Worm (Caenorhabditis elegans) whole organism, L1 larva: ENCODE data around the gene nhr-31.

Experiments used
- C16A3.4 ChIP-seq: fragments of 150-350 bp; optimal IDR thresholded peaks from 2 replicates; lab custom pipeline; 2014; ENCODE audit warnings: missing biosample characterization, missing genetic modification characterization
- aly-2 ChIP-seq: fragments of 150-350 bp; optimal IDR thresholded peaks from 2 replicates; lab custom pipeline; 2014; ENCODE audit warnings: missing biosample characterization, missing genetic modification characterization
- blmp-1 ChIP-seq: fragments of 150-350 bp; optimal IDR thresholded peaks from 2 replicates; lab custom pipeline; 2014; ENCODE audit warnings: missing biosample characterization, missing genetic modification characterization
- ceh-63 ChIP-seq: fragments of 200-800 bp; sonication (Bioruptor generic); optimal IDR thresholded peaks from 2 replicates; lab custom pipeline; 2018; ENCODE audit warnings: mild to moderate bottlenecking, missing genetic modification characterization, missing compliant biosample characterization
- ceh-82 ChIP-seq, 3 experiments: fragments of 150-350 bp in 1 of 3; sonication (generic microtip) in 2 of 3; optimal IDR thresholded peaks; 2 replicates each; lab custom pipeline; 2014 to 2017; ENCODE audit warnings: missing biosample characterization in 3 of 3, missing genetic modification characterization in 3 of 3
- ces-1 ChIP-seq: fragments of 150-350 bp; optimal IDR thresholded peaks from 2 replicates; lab custom pipeline; 2014; ENCODE audit warnings: missing biosample characterization, missing genetic modification reagents, missing genetic modification characterization
- elt-2 ChIP-seq: sonication (generic microtip); optimal IDR thresholded peaks from 2 replicates; lab custom pipeline; 2016; ENCODE audit warnings: missing genetic modification characterization, mild to moderate bottlenecking, inconsistent platforms, missing compliant biosample characterization, missing genetic modification reagents
- elt-3 ChIP-seq, 6 experiments: fragments of 150-350 bp in 1 of 6; sonication (generic microtip); optimal IDR thresholded peaks; 2 replicates each; lab custom pipeline; 2017 to 2018; ENCODE audit warnings: missing biosample characterization in 6 of 6, missing genetic modification characterization in 6 of 6, inconsistent platforms in 1 of 6
- fkh-10 ChIP-seq: sonication (generic microtip); optimal IDR thresholded peaks from 2 replicates; lab custom pipeline; 2017; ENCODE audit warnings: missing biosample characterization, missing genetic modification reagents, missing genetic modification characterization
- fkh-4 ChIP-seq: sonication (generic microtip); optimal IDR thresholded peaks from 2 replicates; lab custom pipeline; 2016; ENCODE audit warnings: missing compliant biosample characterization, missing genetic modification characterization, borderline replicate concordance
- fkh-8 ChIP-seq: sonication (generic microtip); optimal IDR thresholded peaks from 2 replicates; lab custom pipeline; 2016; ENCODE audit warnings: mild to moderate bottlenecking, missing genetic modification characterization, missing compliant biosample characterization
- fos-1 ChIP-seq: fragments of 150-350 bp; optimal IDR thresholded peaks from 2 replicates; lab custom pipeline; 2014; ENCODE audit warnings: missing biosample characterization, missing genetic modification characterization
- jun-1 ChIP-seq: fragments of 150-350 bp; optimal IDR thresholded peaks from 2 replicates; lab custom pipeline; 2014; ENCODE audit warnings: missing biosample characterization, missing genetic modification reagents, missing genetic modification characterization
- lin-14 ChIP-seq: fragments of 200-800 bp; sonication (Bioruptor generic); optimal IDR thresholded peaks from 2 replicates; lab custom pipeline; 2018; ENCODE audit warnings: mild to moderate bottlenecking, missing genetic modification characterization, moderate library complexity, missing compliant biosample characterization
- lin-35 ChIP-seq, 2 experiments: fragments of 150-350 bp; optimal IDR thresholded peaks; 2 replicates each; lab custom pipeline; 2014; ENCODE audit warnings: missing biosample characterization in 2 of 2, missing genetic modification characterization in 2 of 2, missing genetic modification reagents in 2 of 2
- lin-39 ChIP-seq: fragments of 150-350 bp; optimal IDR thresholded peaks from 2 replicates; lab custom pipeline; 2014; ENCODE audit warnings: missing biosample characterization, missing genetic modification reagents, missing genetic modification characterization
- lsy-2 ChIP-seq, 2 experiments: fragments of 150-350 bp; optimal IDR thresholded peaks; 2 replicates each; lab custom pipeline; 2014; ENCODE audit warnings: missing biosample characterization in 2 of 2, missing genetic modification characterization in 2 of 2
- mdl-1 ChIP-seq, 2 experiments: fragments of 150-350 bp; optimal IDR thresholded peaks; 2 replicates each; lab custom pipeline; 2014 to 2017; ENCODE audit warnings: missing biosample characterization in 2 of 2, missing genetic modification characterization in 2 of 2, inconsistent platforms in 1 of 2
- mef-2 ChIP-seq: fragments of 150-350 bp; optimal IDR thresholded peaks from 2 replicates; lab custom pipeline; 2014; ENCODE audit warnings: missing biosample characterization, missing genetic modification characterization
- mep-1 ChIP-seq: fragments of 150-350 bp; optimal IDR thresholded peaks from 2 replicates; lab custom pipeline; 2014; ENCODE audit warnings: missing biosample characterization, missing genetic modification characterization
- nhr-19 ChIP-seq: fragments of 200-800 bp; sonication (Bioruptor generic); conservative IDR thresholded peaks from 2 replicates; pipeline ENCODE4 v1.3.6; 2022; ENCODE audit warnings: missing genetic modification characterization, missing compliant biosample characterization
- nhr-20 ChIP-seq: sonication (generic microtip); optimal IDR thresholded peaks from 2 replicates; lab custom pipeline; 2016; ENCODE audit warnings: mild to moderate bottlenecking, missing genetic modification characterization, missing compliant biosample characterization
- nhr-47 ChIP-seq: sonication (generic microtip); optimal IDR thresholded peaks from 2 replicates; lab custom pipeline; 2016; ENCODE audit warnings: mild to moderate bottlenecking, missing genetic modification characterization, moderate library complexity, missing compliant biosample characterization
- nhr-71 ChIP-seq: sonication (generic microtip); optimal IDR thresholded peaks from 2 replicates; lab custom pipeline; 2016; ENCODE audit warnings: mild to moderate bottlenecking, missing genetic modification characterization, moderate library complexity, missing compliant biosample characterization
- nhr-84 ChIP-seq: sonication (generic microtip); optimal IDR thresholded peaks from 2 replicates; lab custom pipeline; 2017; ENCODE audit warnings: missing biosample characterization, missing genetic modification characterization
- nhr-85 ChIP-seq: sonication (generic microtip); peaks from one replicate; lab custom pipeline; 2016; ENCODE audit warnings: missing genetic modification characterization, inconsistent platforms, missing compliant biosample characterization
- nhr-90 ChIP-seq: sonication (generic microtip); optimal IDR thresholded peaks from 2 replicates; lab custom pipeline; 2016; ENCODE audit warnings: mild to moderate bottlenecking, missing genetic modification characterization, missing compliant biosample characterization; ENCODE audit not compliant: poor library complexity
- pag-3 ChIP-seq: sonication (generic microtip); optimal IDR thresholded peaks from 2 replicates; lab custom pipeline; 2017; ENCODE audit warnings: missing genetic modification characterization, mild to moderate bottlenecking, missing compliant biosample characterization, antibody characterized with exemption, borderline replicate concordance; ENCODE audit not compliant: insufficient read depth
- pqm-1 ChIP-seq: sonication (generic microtip); optimal IDR thresholded peaks from 3 replicates; lab custom pipeline; 2017; ENCODE audit warnings: missing biosample characterization, missing genetic modification characterization
- skn-1 ChIP-seq: fragments of 150-350 bp; optimal IDR thresholded peaks from 2 replicates; lab custom pipeline; 2014; ENCODE audit warnings: missing biosample characterization, missing genetic modification characterization
- xbp-1 ChIP-seq: sonication (generic microtip); optimal IDR thresholded peaks from 2 replicates; lab custom pipeline; 2016; ENCODE audit warnings: missing genetic modification characterization, missing compliant biosample characterization
- ztf-4 ChIP-seq: fragments of 150-350 bp; optimal IDR thresholded peaks from 2 replicates; lab custom pipeline; 2014; ENCODE audit warnings: missing biosample characterization, missing genetic modification characterization

nhr-31 gene

DNA sequence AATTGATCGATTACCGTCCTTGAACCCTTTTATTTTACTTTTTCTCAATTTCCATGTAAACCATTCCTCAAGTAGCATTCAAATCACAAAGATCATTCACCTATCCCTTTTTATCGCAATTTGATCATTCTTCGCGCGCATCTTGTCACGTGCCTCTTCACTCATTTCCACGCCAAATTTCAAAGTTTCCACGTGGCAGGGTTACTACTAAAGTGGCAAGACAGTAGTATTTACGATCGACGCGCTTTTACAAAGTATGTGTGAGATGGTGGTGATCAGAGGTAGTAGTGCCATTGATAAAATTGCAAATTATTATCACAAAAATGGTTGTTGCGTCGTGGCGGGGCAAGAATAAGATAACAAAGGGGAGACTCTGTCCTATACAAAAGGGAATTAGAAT, 941 bp downstream of the nhr-31 start (continued):
- TF ChIP-seq xbp-1 (tag; lab: Kevin White, UChicago) (peak; percentile 38), lin-39 (tag; lab: Kevin White, UChicago) (no peak), skn-1 (tag; lab: Kevin White, UChicago) (no peak)
- TF ChIP-seq, all 84 proteins: peak for 31

ce11 chrIV:8027293-8027866, 1.9 kb downstream of the nhr-31 start:
- peak; percentile 94 for TF ChIP-seq nhr-85 (tag; lab: Kevin White, UChicago)
- TF ChIP-seq nhr-20 = peak; percentile 33
- TF ChIP-seq lin-14 (GFP tag; lab: Kevin White, UChicago) = peak; percentile 24
- no peak for TF ChIP-seq aly-2 (tag; lab: Kevin White, UChicago)
- peak; percentile 35 for TF ChIP-seq nhr-71 (tag; lab: Kevin White, UChicago)
- peak in 3 of 6 experiments; percentile 37 to 56 (median 44) for TF ChIP-seq elt-3 (tag; optimal IDR thresholded peaks at IDR 0.05; lab: Kevin White, UChicago)
- no peak for TF ChIP-seq nhr-47 (tag; lab: Kevin White, UChicago)
- 0 out of 2 replicates have a peak, but pooled peaks have one; percentile 9 for TF ChIP-seq nhr-19 (GFP tag; lab: Robert Waterston, UW)
- TF ChIP-seq blmp-1 (tag; lab: Kevin White, UChicago) = peak; percentile 71
- no peak for TF ChIP-seq fkh-10
- no peak for TF ChIP-seq ces-1 (GFP tag; lab: Kevin White, UChicago)
- TF ChIP-seq fkh-4 = no peak
- TF ChIP-seq ztf-4 (tag; lab: Kevin White, UChicago) = no peak

ce11 chrIV:8026361-8026760, 3.0 kb downstream of the nhr-31 start:
- peak; percentile 40 for TF ChIP-seq fos-1 (tag; lab: Kevin White, UChicago)
- TF ChIP-seq nhr-71 (tag; lab: Kevin White, UChicago) = peak; percentile 63
- peak; percentile 10 for TF ChIP-seq pqm-1 (tag; lab: Kevin White, UChicago)
- TF ChIP-seq ceh-63 = no peak
- TF ChIP-seq lin-35 (GFP tag; optimal IDR thresholded peaks at IDR 0.05; lab: Kevin White, UChicago) = peak in 1 of 2 experiments; percentile 35
- no peak for TF ChIP-seq fkh-8 (tag; lab: Kevin White, UChicago)
- peak; percentile 62 for TF ChIP-seq elt-2 (tag; lab: Kevin White, UChicago)
- TF ChIP-seq mef-2 = no peak
- TF ChIP-seq nhr-84 = no peak
- TF ChIP-seq nhr-20 = peak; percentile 42
- TF ChIP-seq mdl-1 (tag; optimal IDR thresholded peaks at IDR 0.05; lab: Kevin White, UChicago) = peak in 1 of 2 experiments; percentile 24
- no peak for TF ChIP-seq C16A3.4 (tag; lab: Kevin White, UChicago)
- no peak for TF ChIP-seq jun-1 (tag; lab: Kevin White, UChicago)
- TF ChIP-seq nhr-85 (tag; lab: Kevin White, UChicago) = peak; percentile 74
- peak; percentile 72 for TF ChIP-seq blmp-1 (tag; lab: Kevin White, UChicago)
- TF ChIP-seq nhr-90 (tag; lab: Kevin White, UChicago) = peak; percentile 35
- TF ChIP-seq lsy-2 (tag; optimal IDR thresholded peaks at IDR 0.05; lab: Kevin White, UChicago) = peak in 1 of 2 experiments; percentile 17
- TF ChIP-seq lin-14 (GFP tag; lab: Kevin White, UChicago) = peak; percentile 57
- peak in 4 of 6 experiments; percentile 64 to 85 (median 78) for TF ChIP-seq elt-3 (tag; optimal IDR thresholded peaks at IDR 0.05; lab: Kevin White, UChicago)

DNA sequence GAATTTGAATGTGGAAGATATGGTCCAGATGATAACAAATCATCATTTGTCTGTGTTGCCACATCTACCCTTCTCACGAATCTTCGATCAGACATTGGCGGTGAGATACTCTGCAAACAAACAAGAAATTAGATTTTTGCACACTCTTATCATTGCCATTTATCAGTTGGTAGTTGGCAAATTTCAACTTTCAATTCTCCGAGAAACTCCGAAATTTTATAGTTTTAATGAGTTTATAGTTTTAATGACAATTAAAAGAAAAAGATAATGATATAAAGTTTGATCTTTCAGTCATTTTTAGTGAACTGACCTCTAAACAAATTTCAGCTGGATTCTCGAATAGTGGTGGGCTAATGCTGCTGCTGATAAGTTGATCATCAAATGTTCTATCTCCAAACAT, 5.5 kb downstream of the nhr-31 start:
- TF ChIP-seq pag-3 (tag; lab: Kevin White, UChicago) (no peak), ceh-82 (tag; optimal IDR thresholded peaks at IDR 0.05; lab: Kevin White, UChicago) (no peak), elt-2 (tag; lab: Kevin White, UChicago) (peak; percentile 14), mep-1 (tag; lab: Kevin White, UChicago) (no peak), nhr-85 (tag; lab: Kevin White, UChicago) (peak; percentile 13)
